Worm (Caenorhabditis elegans) whole organism, late embryonic: ENCODE results near the gene zfp-1.

Source experiments
- C08G9.2 ChIP-seq: sonication (generic microtip); optimal IDR thresholded peaks from 2 replicates; lab custom pipeline; 2016; ENCODE audit warnings: mild to moderate bottlenecking, missing genetic modification characterization, moderate library complexity, missing compliant biosample characterization
- C38D4.7 ChIP-seq: fragments of 200-800 bp; sonication (Bioruptor generic); optimal IDR thresholded peaks from 2 replicates; lab custom pipeline; 2018; ENCODE audit warnings: mild to moderate bottlenecking, missing genetic modification characterization, moderate library complexity, missing compliant biosample characterization
- F13H6.1 ChIP-seq: sonication (generic microtip); optimal IDR thresholded peaks from 2 replicates; lab custom pipeline; 2016; ENCODE audit warnings: missing genetic modification characterization, missing compliant biosample characterization
- ahr-1 ChIP-seq: sonication (generic microtip); optimal IDR thresholded peaks from 2 replicates; lab custom pipeline; 2016; ENCODE audit warnings: missing genetic modification characterization, missing compliant biosample characterization
- ama-1 ChIP-seq: fragments of 150-350 bp; optimal IDR thresholded peaks from 2 replicates; lab custom pipeline; 2014
- ceh-14 ChIP-seq: sonication (generic microtip); optimal IDR thresholded peaks from 2 replicates; lab custom pipeline; 2016; ENCODE audit warnings: missing genotype, missing genetic modification characterization, missing compliant biosample characterization
- ceh-18 ChIP-seq: sonication (generic microtip); optimal IDR thresholded peaks from 2 replicates; lab custom pipeline; 2016; ENCODE audit warnings: missing genetic modification characterization, missing compliant biosample characterization
- ceh-19 ChIP-seq: fragments of 200-800 bp; sonication (Bioruptor generic); optimal IDR thresholded peaks from 2 replicates; lab custom pipeline; 2018; ENCODE audit warnings: mild to moderate bottlenecking, missing genetic modification characterization, missing compliant biosample characterization
- ceh-2 ChIP-seq: sonication (generic microtip); optimal IDR thresholded peaks from 2 replicates; lab custom pipeline; 2016; ENCODE audit warnings: missing genotype, missing genetic modification characterization, missing compliant biosample characterization
- ceh-30 ChIP-seq: fragments of 150-350 bp; optimal IDR thresholded peaks from 2 replicates; lab custom pipeline; 2014; ENCODE audit warnings: missing biosample characterization, missing genetic modification characterization
- ceh-34 ChIP-seq: sonication (generic microtip); optimal IDR thresholded peaks from 2 replicates; lab custom pipeline; 2016; ENCODE audit warnings: mild to moderate bottlenecking, missing genetic modification characterization, missing compliant biosample characterization
- ceh-45 ChIP-seq: fragments of 200-800 bp; sonication (Bioruptor generic); IDR thresholded peaks from 2 replicates; pipeline ENCODE4 v1.3.6; 2022; ENCODE audit warnings: missing genetic modification reagents, missing genetic modification characterization, missing compliant biosample characterization
- ceh-48 ChIP-seq: sonication (generic microtip); optimal IDR thresholded peaks from 2 replicates; lab custom pipeline; 2016; ENCODE audit warnings: missing genetic modification characterization, inconsistent platforms, missing compliant biosample characterization
- ceh-9 ChIP-seq: sonication (generic microtip); optimal IDR thresholded peaks from 2 replicates; lab custom pipeline; 2016; ENCODE audit warnings: mild to moderate bottlenecking, missing genetic modification characterization, inconsistent platforms, missing compliant biosample characterization
- che-1 ChIP-seq: sonication (generic microtip); optimal IDR thresholded peaks from 2 replicates; lab custom pipeline; 2016; ENCODE audit warnings: mild to moderate bottlenecking, missing genetic modification characterization, missing compliant biosample characterization
- dmd-4 ChIP-seq: sonication (generic microtip); optimal IDR thresholded peaks from 2 replicates; lab custom pipeline; 2016; ENCODE audit warnings: borderline replicate concordance, missing genetic modification characterization, missing compliant biosample characterization
- elt-2 ChIP-seq: sonication (generic microtip); optimal IDR thresholded peaks from 2 replicates; lab custom pipeline; 2016; ENCODE audit warnings: missing genetic modification reagents, missing genetic modification characterization, missing compliant biosample characterization
- ets-4 ChIP-seq: sonication (generic microtip); optimal IDR thresholded peaks from 2 replicates; lab custom pipeline; 2016; ENCODE audit warnings: missing genetic modification characterization, missing compliant biosample characterization
- eyg-1 ChIP-seq: sonication (generic microtip); optimal IDR thresholded peaks from 2 replicates; lab custom pipeline; 2016; ENCODE audit warnings: missing genotype, missing genetic modification characterization, missing compliant biosample characterization
- fkh-10 ChIP-seq: fragments of 150-350 bp; optimal IDR thresholded peaks from 2 replicates; lab custom pipeline; 2014; ENCODE audit warnings: missing biosample characterization, missing genetic modification reagents, missing genetic modification characterization
- gmeb-2 ChIP-seq: sonication (generic microtip); optimal IDR thresholded peaks from 2 replicates; lab custom pipeline; 2016; ENCODE audit warnings: missing genetic modification characterization, inconsistent platforms, missing compliant biosample characterization
- hlh-13 ChIP-seq: fragments of 200-800 bp; sonication (Bioruptor generic); optimal IDR thresholded peaks from 2 replicates; lab custom pipeline; 2018; ENCODE audit warnings: mild to moderate bottlenecking, missing genetic modification characterization, missing compliant biosample characterization
- hlh-15 ChIP-seq: sonication (generic microtip); optimal IDR thresholded peaks from 2 replicates; lab custom pipeline; 2016; ENCODE audit warnings: missing genetic modification characterization, missing compliant biosample characterization
- hlh-30 ChIP-seq: sonication (generic microtip); optimal IDR thresholded peaks from 2 replicates; lab custom pipeline; 2017; ENCODE audit warnings: antibody characterized with exemption, missing genetic modification characterization, missing compliant biosample characterization; ENCODE audit not compliant: insufficient read depth
- hlh-6 ChIP-seq: sonication (generic microtip); optimal IDR thresholded peaks from 2 replicates; lab custom pipeline; 2016; ENCODE audit warnings: missing genotype, missing genetic modification characterization, missing compliant biosample characterization
- hlh-8 ChIP-seq: sonication (generic microtip); optimal IDR thresholded peaks from 2 replicates; lab custom pipeline; 2016; ENCODE audit warnings: missing genotype, missing genetic modification characterization, missing compliant biosample characterization
- madf-2 ChIP-seq: sonication (generic microtip); optimal IDR thresholded peaks from 2 replicates; lab custom pipeline; 2017; ENCODE audit warnings: missing genetic modification characterization, missing compliant biosample characterization
- mec-3 ChIP-seq: sonication (generic microtip); optimal IDR thresholded peaks from 2 replicates; lab custom pipeline; 2016; ENCODE audit warnings: borderline replicate concordance, missing genetic modification characterization, missing compliant biosample characterization
- nfya-1 ChIP-seq: sonication (generic microtip); optimal IDR thresholded peaks from 2 replicates; lab custom pipeline; 2017; ENCODE audit warnings: missing genetic modification characterization, mild to moderate bottlenecking, missing compliant biosample characterization, antibody characterized with exemption, moderate library complexity
- nhr-232 ChIP-seq: sonication (generic microtip); optimal IDR thresholded peaks from 2 replicates; lab custom pipeline; 2016; ENCODE audit warnings: missing genetic modification characterization, missing compliant biosample characterization
- pag-3 ChIP-seq: sonication (generic microtip); optimal IDR thresholded peaks from 2 replicates; lab custom pipeline; 2016; ENCODE audit warnings: missing compliant biosample characterization, missing genetic modification characterization, borderline replicate concordance
- pat-9 ChIP-seq: fragments of 200-800 bp; sonication (Bioruptor generic); optimal IDR thresholded peaks from 2 replicates; lab custom pipeline; 2018; ENCODE audit warnings: mild to moderate bottlenecking, missing genetic modification characterization, moderate library complexity, missing compliant biosample characterization
- pax-1 ChIP-seq: fragments of 150-350 bp; optimal IDR thresholded peaks from 2 replicates; lab custom pipeline; 2014; ENCODE audit warnings: missing biosample characterization, missing genetic modification characterization
- pha-2 ChIP-seq: sonication (generic microtip); optimal IDR thresholded peaks from 2 replicates; lab custom pipeline; 2017; ENCODE audit warnings: mild to moderate bottlenecking, missing genetic modification characterization, missing compliant biosample characterization
- pha-4 ChIP-seq: fragments of 150-350 bp; optimal IDR thresholded peaks from 2 replicates; lab custom pipeline; 2018; ENCODE audit warnings: missing biosample characterization, missing genetic modification reagents, missing genetic modification characterization
- pqm-1 ChIP-seq: sonication (generic microtip); optimal IDR thresholded peaks from 2 replicates; lab custom pipeline; 2016; ENCODE audit warnings: missing genetic modification characterization, missing compliant biosample characterization
- pros-1 ChIP-seq: fragments of 150-350 bp; optimal IDR thresholded peaks from 2 replicates; lab custom pipeline; 2014; ENCODE audit warnings: missing biosample characterization, missing genetic modification reagents, missing genetic modification characterization
- ref-2 ChIP-seq: sonication (generic microtip); optimal IDR thresholded peaks from 2 replicates; lab custom pipeline; 2016; ENCODE audit warnings: missing genetic modification characterization, missing compliant biosample characterization
- rnt-1 ChIP-seq: sonication (generic microtip); optimal IDR thresholded peaks from 2 replicates; lab custom pipeline; 2016; ENCODE audit warnings: missing genetic modification characterization, missing compliant biosample characterization
- sox-2 ChIP-seq: fragments of 200-800 bp; sonication (Bioruptor generic); IDR thresholded peaks from 2 replicates; pipeline ENCODE4 v1.3.6; 2022; ENCODE audit warnings: missing genetic modification reagents, missing genetic modification characterization, missing compliant biosample characterization
- sox-4 ChIP-seq: sonication (generic microtip); optimal IDR thresholded peaks from 2 replicates; lab custom pipeline; 2017; ENCODE audit warnings: mild to moderate bottlenecking, missing genetic modification characterization, inconsistent platforms, missing compliant biosample characterization
- syd-9 ChIP-seq: sonication (generic microtip); optimal IDR thresholded peaks from 2 replicates; lab custom pipeline; 2016; ENCODE audit warnings: mild to moderate bottlenecking, missing genetic modification characterization, moderate library complexity, missing compliant biosample characterization
- tbx-2 ChIP-seq: sonication (generic microtip); optimal IDR thresholded peaks from 2 replicates; lab custom pipeline; 2016; ENCODE audit warnings: missing genetic modification characterization, missing compliant biosample characterization
- tbx-7 ChIP-seq: sonication (generic microtip); optimal IDR thresholded peaks from 2 replicates; lab custom pipeline; 2016; ENCODE audit warnings: missing genotype, missing genetic modification characterization, missing compliant biosample characterization
- ttx-3 ChIP-seq: sonication (generic microtip); optimal IDR thresholded peaks from 2 replicates; lab custom pipeline; 2016; ENCODE audit warnings: missing genetic modification reagents, missing genetic modification characterization, missing compliant biosample characterization
- unc-55 ChIP-seq: sonication (generic microtip); optimal IDR thresholded peaks from 2 replicates; lab custom pipeline; 2017; ENCODE audit warnings: missing biosample characterization, missing genetic modification reagents, missing genetic modification characterization
- zip-5 ChIP-seq: sonication (generic microtip); optimal IDR thresholded peaks from 2 replicates; lab custom pipeline; 2016; ENCODE audit warnings: missing genetic modification characterization, missing compliant biosample characterization
- ztf-16 ChIP-seq: sonication (generic microtip); optimal IDR thresholded peaks from 2 replicates; lab custom pipeline; 2017; ENCODE audit warnings: missing genetic modification characterization, missing compliant biosample characterization

zfp-1 gene

ce11 chrIII:8850482-8851047 is 59.2 kb downstream of the zfp-1 start, which contains the start of gene F44E2.9 (continued):
- TF ChIP-seq pha-2 (tag; lab: Kevin White, UChicago) (no peak), syd-9 (tag; lab: Kevin White, UChicago) (no peak), pqm-1 (no peak), ttx-3 (no peak), ceh-30 (tag; lab: Kevin White, UChicago) (no peak), mec-3 (tag; lab: Kevin White, UChicago) (peak; percentile 70), che-1 (tag; lab: Kevin White, UChicago) (no peak), pax-1 (tag; lab: Kevin White, UChicago) (no peak), pros-1 (tag; lab: Kevin White, UChicago) (no peak), hlh-13 (GFP tag; lab: Kevin White, UChicago) (no peak), eyg-1 (no peak), ceh-14 (tag; lab: Kevin White, UChicago) (peak; percentile 1), ztf-16 (no peak), ets-4 (peak; percentile 81), ceh-9 (no peak), hlh-30 (peak; percentile 13), C08G9.2 (tag; lab: Kevin White, UChicago) (peak; percentile 87), ama-1 (lab: Kevin White, UChicago) (no peak), hlh-6 (no peak), ceh-19 (no peak), zip-5 (tag; lab: Kevin White, UChicago) (peak; percentile 66), ref-2 (tag; lab: Kevin White, UChicago) (peak; percentile 51), ahr-1 (tag; lab: Kevin White, UChicago) (no peak), ceh-2 (tag; lab: Kevin White, UChicago) (peak; percentile 77), sox-4 (tag; lab: Kevin White, UChicago) (no peak), C38D4.7 (GFP tag; lab: Kevin White, UChicago) (no peak), hlh-15 (no peak), F13H6.1 (no peak), nfya-1 (peak; percentile 22), ceh-45 (GFP tag; lab: Robert Waterston, UW) (no peak), fkh-10 (GFP tag; lab: Kevin White, UChicago) (no peak), ceh-34 (tag; lab: Kevin White, UChicago) (no peak), dmd-4 (no peak), tbx-7 (peak; percentile 76), unc-55 (GFP tag; lab: Kevin White, UChicago) (no peak), hlh-8 (peak; percentile 59), elt-2 (tag; lab: Kevin White, UChicago) (no peak), ceh-48 (no peak), sox-2 (GFP tag; lab: Robert Waterston, UW) (no peak), madf-2 (no peak)

ce11 chrIII:8851961-8852360 is 60.6 kb downstream of the zfp-1 start, which contains the start of gene plg-1:
Gene plg-1 (plus strand): TSS chrIII:8852261.
- TF ChIP-seq dmd-4: no peak
- no peak for TF ChIP-seq pag-3
- TF ChIP-seq ceh-48: no peak
- TF ChIP-seq tbx-2: no peak
- TF ChIP-seq pat-9 (tag; lab: Kevin White, UChicago): no peak
- no peak for TF ChIP-seq eyg-1
- TF ChIP-seq ceh-18 (tag; lab: Kevin White, UChicago): no peak
- TF ChIP-seq hlh-6: no peak
- no peak for TF ChIP-seq che-1 (tag; lab: Kevin White, UChicago)
- TF ChIP-seq gmeb-2 (tag; lab: Kevin White, UChicago): no peak
- no peak for TF ChIP-seq pha-4 (tag; lab: Kevin White, UChicago)
- TF ChIP-seq sox-2 (GFP tag; lab: Robert Waterston, UW): no peak
- TF ChIP-seq ref-2 (tag; lab: Kevin White, UChicago): no peak
- TF ChIP-seq ets-4: no peak
- no peak for TF ChIP-seq rnt-1
- TF ChIP-seq hlh-15: no peak
- TF ChIP-seq nhr-232 (tag; lab: Kevin White, UChicago): no peak
- no peak for TF ChIP-seq ceh-45 (GFP tag; lab: Robert Waterston, UW)
